Worm (Caenorhabditis elegans): ENCODE results near the gene mltn-11.

DNA sequence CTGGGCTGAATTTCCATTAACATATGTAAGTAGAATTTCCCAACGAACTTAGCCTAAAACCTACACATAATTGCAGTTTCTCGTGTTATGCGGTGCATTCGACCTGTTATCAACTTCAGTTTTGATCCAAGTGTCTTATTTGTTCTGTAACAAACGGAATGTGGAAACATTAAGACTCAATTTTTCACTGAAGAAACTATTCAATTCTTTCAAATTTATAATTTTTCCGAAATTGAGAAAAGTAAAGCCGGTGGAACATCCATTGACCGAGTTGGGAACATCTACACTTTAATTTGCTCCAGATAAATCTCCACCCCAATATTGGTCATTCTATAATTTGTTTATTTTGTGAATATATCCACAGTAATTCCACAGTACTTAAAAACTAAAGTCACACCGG lies 38.4 kb downstream of the mltn-11 start:
- no peak for TF ChIP-seq unc-39 (tag; optimal IDR thresholded peaks at IDR 0.05)
- no peak for TF ChIP-seq aly-2 (tag; optimal IDR thresholded peaks at IDR 0.05)
- no peak for TF ChIP-seq elt-1 (tag; optimal IDR thresholded peaks at IDR 0.05)
- no peak for TF ChIP-seq ztf-4 (tag; optimal IDR thresholded peaks at IDR 0.05)
- TF ChIP-seq nhr-25 (tag; optimal IDR thresholded peaks at IDR 0.05): no peak
- no peak for TF ChIP-seq nhr-237 (tag; optimal IDR thresholded peaks at IDR 0.05)
- TF ChIP-seq skn-1 (tag; optimal IDR thresholded peaks at IDR 0.05): no peak
- TF ChIP-seq lsy-2 (tag; optimal IDR thresholded peaks at IDR 0.05): no peak
- no peak for TF ChIP-seq egl-27 (tag; optimal IDR thresholded peaks at IDR 0.05)
- no peak for TF ChIP-seq ama-1 (optimal IDR thresholded peaks at IDR 0.05)
- no peak for TF ChIP-seq nhr-23 (tag; optimal IDR thresholded peaks at IDR 0.05)
